Fruit fly (Drosophila melanogaster): Measurements from ENCODE around the gene Eip75B.

DNA sequence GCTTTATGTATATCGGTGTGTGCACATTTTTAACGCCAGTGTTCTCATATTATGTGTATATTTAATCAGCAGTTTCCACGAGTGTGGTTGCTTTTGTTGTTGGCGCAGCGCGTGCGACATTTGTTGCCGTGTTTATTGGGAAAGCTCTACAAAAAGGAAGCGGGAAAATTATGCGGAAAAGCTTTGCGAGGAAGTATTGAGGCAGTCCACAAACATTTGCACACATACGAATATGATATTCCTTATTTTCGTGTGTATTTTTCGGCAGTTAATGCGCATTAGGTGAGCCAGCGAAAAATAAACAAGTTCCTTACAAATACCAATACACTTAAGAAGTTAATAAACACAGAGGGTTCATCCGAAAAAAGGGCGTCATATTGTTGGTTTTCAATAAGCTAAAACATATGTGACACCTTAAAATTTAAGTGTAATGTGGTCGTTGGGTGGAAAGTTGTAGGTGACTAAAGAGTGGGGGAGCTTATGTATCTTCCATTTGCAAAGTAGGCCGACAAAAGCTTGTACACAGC, 34.1 kb downstream of the Eip75B start:
- no peak for TF ChIP-seq Abd-B (GFP tag; optimal IDR thresholded peaks at IDR 0.05)
- TF ChIP-seq OdsH (GFP tag; optimal IDR thresholded peaks at IDR 0.05), result no peak
- TF ChIP-seq Hr83 (GFP tag; optimal IDR thresholded peaks at IDR 0.05; ENCODE audit: poor library complexity, severe bottlenecking), result no peak
- TF ChIP-seq dsf (GFP tag; optimal IDR thresholded peaks at IDR 0.05; ENCODE audit: borderline replicate concordance), result no peak
- no peak for TF ChIP-seq dl (GFP tag; optimal IDR thresholded peaks at IDR 0.05; ENCODE audit: insufficient read depth in 1 of 2, partially characterized antibody in 2 of 2)
- TF ChIP-seq sage (GFP tag; optimal IDR thresholded peaks at IDR 0.05), result no peak
- TF ChIP-seq Jra (GFP tag; optimal IDR thresholded peaks at IDR 0.05), result no peak
- no peak for TF ChIP-seq ey (GFP tag; optimal IDR thresholded peaks at IDR 0.05)
- no peak for TF ChIP-seq psq (GFP tag; optimal IDR thresholded peaks at IDR 0.05)
- TF ChIP-seq br (GFP tag; optimal IDR thresholded peaks at IDR 0.05), result no peak
- TF ChIP-seq dmrt93B (GFP tag; optimal IDR thresholded peaks at IDR 0.05), result no peak
- no peak for TF ChIP-seq Hr78 (GFP tag; optimal IDR thresholded peaks at IDR 0.05)
- TF ChIP-seq lola (GFP tag; optimal IDR thresholded peaks at IDR 0.05), result no peak
